Fruit fly (Drosophila melanogaster) whole organism, embryonic: ENCODE results near the gene bin.
A peak's percentile ranks its signal among the peaks of the same experiment; 100 is the strongest.

Source experiments
- Atf-2 ChIP-seq: fragments of 200-800 bp; sonication (Bioruptor generic); optimal IDR thresholded peaks from 2 replicates; lab custom pipeline; 2016; ENCODE audit warnings: missing biosample characterization, missing genetic modification characterization
- Bdp1 ChIP-seq: fragments of 200-800 bp; sonication (Bioruptor generic); optimal IDR thresholded peaks from 3 replicates; lab custom pipeline; 2016; ENCODE audit warnings: missing biosample characterization, missing genetic modification characterization
- CG10959 ChIP-seq: fragments of 200-800 bp; sonication (Bioruptor generic); IDR thresholded peaks from 2 replicates; pipeline ENCODE4 v1.3.6; 2022; ENCODE audit warnings: missing biosample characterization, missing genetic modification characterization
- CG11085 ChIP-seq: fragments of 200-800 bp; sonication (Bioruptor generic); IDR thresholded peaks from 2 replicates; pipeline ENCODE4 v1.3.6; 2022; ENCODE audit warnings: missing biosample characterization, missing genetic modification characterization
- CG11560 ChIP-seq: fragments of 200-800 bp; sonication (Bioruptor generic); IDR thresholded peaks from 3 replicates; pipeline ENCODE4 v1.3.6; 2022; ENCODE audit warnings: missing biosample characterization, missing genetic modification characterization
- CG13296 ChIP-seq: fragments of 200-800 bp; sonication (Bioruptor generic); optimal IDR thresholded peaks from 3 replicates; lab custom pipeline; 2018; ENCODE audit warnings: missing biosample characterization, mild to moderate bottlenecking, missing genetic modification characterization
- CG16815 ChIP-seq: fragments of 200-800 bp; sonication (Bioruptor generic); optimal IDR thresholded peaks from 3 replicates; lab custom pipeline; 2017; ENCODE audit warnings: missing biosample characterization, mild to moderate bottlenecking, missing genetic modification characterization
- CG17802 ChIP-seq: fragments of 200-800 bp; sonication (Bioruptor generic); optimal IDR thresholded peaks from 2 replicates; lab custom pipeline; 2018; ENCODE audit warnings: missing biosample characterization, mild to moderate bottlenecking, missing genetic modification characterization, moderate library complexity
- CG18599 ChIP-seq: fragments of 200-800 bp; sonication (Bioruptor generic); optimal IDR thresholded peaks from 3 replicates; lab custom pipeline; 2017; ENCODE audit warnings: missing biosample characterization, missing genetic modification characterization, mild to moderate bottlenecking, moderate library complexity, missing genetic modification reagents
- CG2202 ChIP-seq: fragments of 200-800 bp; sonication (Bioruptor generic); optimal IDR thresholded peaks from 2 replicates; lab custom pipeline; 2018; ENCODE audit warnings: missing biosample characterization, mild to moderate bottlenecking, missing genetic modification characterization
- CG3407 ChIP-seq: fragments of 200-800 bp; sonication (Bioruptor generic); optimal IDR thresholded peaks from 2 replicates; lab custom pipeline; 2018; ENCODE audit warnings: missing biosample characterization, mild to moderate bottlenecking, missing genetic modification characterization
- CG42726 ChIP-seq: fragments of 200-800 bp; sonication (Bioruptor generic); IDR thresholded peaks from 2 replicates; pipeline ENCODE4 v1.3.6; 2022; ENCODE audit warnings: missing biosample characterization, missing genetic modification characterization; ENCODE audit not compliant: partially characterized antibody
- CG43689 ChIP-seq: fragments of 200-800 bp; sonication (Bioruptor generic); IDR thresholded peaks from 2 replicates; pipeline ENCODE4 v1.3.6; 2022; ENCODE audit warnings: missing biosample characterization, missing genetic modification characterization
- CG6683 ChIP-seq: fragments of 200-800 bp; sonication (Bioruptor generic); optimal IDR thresholded peaks from 2 replicates; lab custom pipeline; 2017; ENCODE audit warnings: missing biosample characterization, mild to moderate bottlenecking, missing genetic modification characterization, missing genetic modification reagents
- CG6791 ChIP-seq: fragments of 200-800 bp; sonication (Bioruptor generic); IDR thresholded peaks from 3 replicates; pipeline ENCODE4 v1.3.6; 2022; ENCODE audit warnings: missing biosample characterization, missing genetic modification characterization; ENCODE audit not compliant: partially characterized antibody
- CG6854 ChIP-seq: fragments of 200-800 bp; sonication (Bioruptor generic); optimal IDR thresholded peaks from 3 replicates; lab custom pipeline; 2017; ENCODE audit warnings: missing biosample characterization, mild to moderate bottlenecking, missing genetic modification characterization
- CG7928 ChIP-seq: fragments of 200-800 bp; sonication (Bioruptor generic); optimal IDR thresholded peaks from 2 replicates; lab custom pipeline; 2017; ENCODE audit warnings: missing biosample characterization, mild to moderate bottlenecking, missing genetic modification characterization
- CG7963 ChIP-seq: fragments of 200-800 bp; sonication (Bioruptor generic); IDR thresholded peaks from 3 replicates; pipeline ENCODE4 v1.3.6; 2022; ENCODE audit warnings: missing biosample characterization, missing genetic modification characterization; ENCODE audit not compliant: partially characterized antibody
- CHES-1-like ChIP-seq: fragments of 200-800 bp; sonication (Bioruptor generic); optimal IDR thresholded peaks from 2 replicates; lab custom pipeline; 2016; ENCODE audit warnings: missing biosample characterization, missing genetic modification characterization
- Camta ChIP-seq: fragments of 200-800 bp; sonication (Bioruptor generic); optimal IDR thresholded peaks from 2 replicates; lab custom pipeline; 2016; ENCODE audit warnings: missing biosample characterization, missing genetic modification characterization
- CoRest ChIP-seq: fragments of 200-800 bp; sonication (Bioruptor generic); optimal IDR thresholded peaks from 3 replicates; lab custom pipeline; 2018; ENCODE audit warnings: missing biosample characterization, mild to moderate bottlenecking, missing genetic modification characterization, moderate library complexity
- Gsc ChIP-seq: fragments of 200-800 bp; sonication (Bioruptor generic); IDR thresholded peaks from 2 replicates; pipeline ENCODE4 v1.3.6; 2022; ENCODE audit warnings: missing biosample characterization, missing genetic modification characterization
- HmgD ChIP-seq: fragments of 200-800 bp; sonication (Bioruptor generic); optimal IDR thresholded peaks from 3 replicates; lab custom pipeline; 2016; ENCODE audit warnings: missing biosample characterization, missing genetic modification characterization
- HmgZ ChIP-seq: fragments of 200-800 bp; sonication (Bioruptor generic); optimal IDR thresholded peaks from 2 replicates; lab custom pipeline; 2018; ENCODE audit warnings: missing biosample characterization, mild to moderate bottlenecking, missing genetic modification characterization
- Hr3 ChIP-seq: fragments of 200-800 bp; sonication (Bioruptor generic); optimal IDR thresholded peaks from 3 replicates; lab custom pipeline; 2016; ENCODE audit warnings: missing biosample characterization, missing genetic modification characterization
- Lim3 ChIP-seq: fragments of 200-800 bp; sonication (Bioruptor generic); IDR thresholded peaks from 2 replicates; pipeline ENCODE4 v1.3.6; 2022; ENCODE audit warnings: missing biosample characterization, missing genetic modification characterization
- MTF-1 ChIP-seq: fragments of 200-800 bp; sonication (Bioruptor generic); optimal IDR thresholded peaks from 2 replicates; lab custom pipeline; 2018; ENCODE audit warnings: missing biosample characterization, mild to moderate bottlenecking, missing genetic modification characterization, borderline replicate concordance
- Med ChIP-seq: fragments of 200-800 bp; sonication (Bioruptor generic); peaks from one replicate; lab custom pipeline; 2016; ENCODE audit warnings: missing biosample characterization, missing genetic modification characterization, mild to moderate bottlenecking, inconsistent platforms, moderate library complexity
- Mes4 ChIP-seq: fragments of 200-800 bp; sonication (Bioruptor generic); optimal IDR thresholded peaks from 2 replicates; lab custom pipeline; 2016; ENCODE audit warnings: missing biosample characterization, missing genetic modification characterization
- Nf-YA ChIP-seq: fragments of 200-800 bp; sonication (Bioruptor generic); IDR thresholded peaks from 2 replicates; pipeline ENCODE4 v1.3.6; 2022; ENCODE audit warnings: missing biosample characterization, missing genetic modification characterization
- NfI ChIP-seq: fragments of 200-800 bp; sonication (Bioruptor generic); optimal IDR thresholded peaks from 3 replicates; lab custom pipeline; 2018; ENCODE audit warnings: missing biosample characterization, mild to moderate bottlenecking, missing genetic modification characterization, moderate library complexity
- Ptx1 ChIP-seq: fragments of 200-800 bp; sonication (Bioruptor generic); IDR thresholded peaks from 2 replicates; pipeline ENCODE4 v1.3.6; 2022; ENCODE audit warnings: missing biosample characterization, missing genetic modification characterization
- Ravus ChIP-seq: fragments of 200-800 bp; sonication (Bioruptor generic); IDR thresholded peaks from 2 replicates; pipeline ENCODE4 v1.3.6; 2022; ENCODE audit warnings: missing biosample characterization, missing genetic modification characterization
- Side ChIP-seq: fragments of 200-800 bp; sonication (Bioruptor generic); optimal IDR thresholded peaks from 2 replicates; lab custom pipeline; 2016; ENCODE audit warnings: missing biosample characterization, missing genetic modification characterization
- Vsx1 ChIP-seq: fragments of 200-800 bp; sonication (Bioruptor generic); optimal IDR thresholded peaks from 2 replicates; lab custom pipeline; 2017; ENCODE audit warnings: missing biosample characterization, mild to moderate bottlenecking, missing genetic modification characterization, missing genetic modification reagents
- al ChIP-seq: fragments of 200-800 bp; sonication (Bioruptor generic); IDR thresholded peaks from 2 replicates; pipeline ENCODE4 v1.3.6; 2022; ENCODE audit warnings: missing biosample characterization, missing genetic modification characterization
- chm ChIP-seq: fragments of 200-800 bp; sonication (Bioruptor generic); IDR thresholded peaks from 2 replicates; pipeline ENCODE4 v1.3.6; 2022; ENCODE audit warnings: missing biosample characterization, missing genetic modification characterization
- en ChIP-seq: fragments of 200-800 bp; sonication (Bioruptor generic); optimal IDR thresholded peaks from 2 replicates; lab custom pipeline; 2016; ENCODE audit warnings: missing biosample characterization, missing genetic modification characterization
- fd64A ChIP-seq: fragments of 200-800 bp; sonication (Bioruptor generic); optimal IDR thresholded peaks from 3 replicates; lab custom pipeline; 2018; ENCODE audit warnings: missing biosample characterization, mild to moderate bottlenecking, missing genetic modification characterization
- fru ChIP-seq: fragments of >200 bp; optimal IDR thresholded peaks from 2 replicates; lab custom pipeline; 2017
- grn ChIP-seq: fragments of 200-800 bp; sonication (Bioruptor generic); optimal IDR thresholded peaks from 3 replicates; lab custom pipeline; 2017; ENCODE audit warnings: missing biosample characterization, missing genetic modification characterization
- hbn ChIP-seq: fragments of 200-800 bp; sonication (Bioruptor generic); IDR thresholded peaks from 2 replicates; pipeline ENCODE4 v1.3.6; 2022; ENCODE audit warnings: missing biosample characterization, missing genetic modification characterization; ENCODE audit not compliant: partially characterized antibody
- inv ChIP-seq: fragments of 200-800 bp; sonication (Bioruptor generic); IDR thresholded peaks from 2 replicates; pipeline ENCODE4 v1.3.6; 2022; ENCODE audit warnings: missing biosample characterization, missing genetic modification characterization; ENCODE audit not compliant: partially characterized antibody
- lbe ChIP-seq: fragments of 200-800 bp; sonication (Bioruptor generic); optimal IDR thresholded peaks from 2 replicates; lab custom pipeline; 2016; ENCODE audit warnings: missing biosample characterization, mild to moderate bottlenecking, missing genetic modification characterization
- mam ChIP-seq: fragments of 200-800 bp; sonication (Bioruptor generic); optimal IDR thresholded peaks from 3 replicates; lab custom pipeline; 2016; ENCODE audit warnings: missing biosample characterization, missing genetic modification characterization
- mld ChIP-seq: fragments of 200-800 bp; sonication (Bioruptor generic); IDR thresholded peaks from 3 replicates; pipeline ENCODE4 v1.3.6; 2022; ENCODE audit warnings: missing biosample characterization, missing genetic modification characterization; ENCODE audit not compliant: partially characterized antibody
- pb ChIP-seq: fragments of 200-800 bp; sonication (Bioruptor generic); optimal IDR thresholded peaks from 3 replicates; lab custom pipeline; 2016; ENCODE audit warnings: missing biosample characterization, missing genetic modification characterization
- pnt ChIP-seq: fragments of 200-800 bp; sonication (Bioruptor generic); optimal IDR thresholded peaks from 3 replicates; lab custom pipeline; 2016; ENCODE audit warnings: missing biosample characterization, missing genetic modification characterization
- pum ChIP-seq: fragments of 200-800 bp; sonication (Bioruptor generic); optimal IDR thresholded peaks from 2 replicates; lab custom pipeline; 2016; ENCODE audit warnings: missing biosample characterization, missing genetic modification characterization
- ro ChIP-seq: fragments of 200-800 bp; sonication (Bioruptor generic); IDR thresholded peaks from 2 replicates; pipeline ENCODE4 v1.3.6; 2022; ENCODE audit warnings: missing biosample characterization, missing genetic modification characterization
- sima ChIP-seq: fragments of 200-800 bp; sonication (Bioruptor generic); optimal IDR thresholded peaks from 2 replicates; lab custom pipeline; 2016; ENCODE audit warnings: missing biosample characterization, missing genetic modification characterization
- tx ChIP-seq: fragments of 200-800 bp; sonication (Bioruptor generic); optimal IDR thresholded peaks from 2 replicates; lab custom pipeline; 2016; ENCODE audit warnings: missing biosample characterization, missing genetic modification characterization
- unc-4 ChIP-seq: fragments of 200-800 bp; sonication (Bioruptor generic); IDR thresholded peaks from 2 replicates; pipeline ENCODE4 v1.3.6; 2022; ENCODE audit warnings: missing biosample characterization, missing genetic modification characterization; ENCODE audit not compliant: partially characterized antibody

The bin gene

DNA sequence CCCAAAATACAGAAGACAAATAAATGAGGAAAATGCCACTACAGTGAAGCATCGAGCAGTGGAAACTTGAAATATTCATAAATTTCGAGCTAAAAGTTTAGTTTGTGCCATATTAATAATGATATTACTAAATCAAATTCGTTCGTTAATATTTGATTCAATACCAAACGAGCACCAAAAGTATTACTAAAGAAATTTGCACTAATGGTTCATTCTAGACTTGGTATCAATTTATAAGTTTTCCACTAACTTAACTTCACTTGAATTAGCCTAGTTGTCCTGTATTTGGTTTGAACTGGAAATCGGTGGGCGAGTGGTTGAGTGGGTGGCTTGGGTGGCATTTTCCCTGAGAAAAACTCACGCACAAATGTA lies 46.5 kb upstream of the bin start (continued):
- TF ChIP-seq hbn (GFP tag; lab: Robert Waterston, UW) (no peak), Camta (no peak), fru (lab: Kevin White, UChicago) (no peak), sima (GFP tag; lab: Kevin White, UChicago) (no peak), CG11560 (tag; lab: Robert Waterston, UW) (no peak), HmgZ (tag; lab: Kevin White, UChicago) (no peak), pum (no peak), CG6683 (GFP tag; lab: Kevin White, UChicago) (no peak), CHES-1-like (GFP tag; lab: Kevin White, UChicago) (no peak), mld (no peak), CG11085 (GFP tag; lab: Robert Waterston, UW) (no peak), tx (GFP tag; lab: Kevin White, UChicago) (no peak), Atf-2 (GFP tag; lab: Kevin White, UChicago) (no peak), lbe (no peak), CG7928 (GFP tag; lab: Kevin White, UChicago) (no peak), CG16815 (no peak), CG13296 (peak; percentile 10), inv (GFP tag; lab: Robert Waterston, UW) (no peak), NfI (GFP tag; lab: Kevin White, UChicago) (peak; percentile 13), CG6854 (GFP tag; lab: Kevin White, UChicago) (no peak), pnt (GFP tag; lab: Kevin White, UChicago) (no peak), CG7963 (no peak), ro (GFP tag; lab: Robert Waterston, UW) (no peak), unc-4 (GFP tag; lab: Robert Waterston, UW) (no peak), CG43689 (GFP tag; lab: Robert Waterston, UW) (no peak), pb (GFP tag; lab: Kevin White, UChicago) (no peak), Nf-YA (GFP tag; lab: Robert Waterston, UW) (no peak), Med (GFP tag; lab: Kevin White, UChicago) (peak; percentile 76), CG10959 (GFP tag; lab: Robert Waterston, UW) (no peak), mam (GFP tag; lab: Kevin White, UChicago) (peak; percentile 32), CG42726 (no peak), Ptx1 (GFP tag; lab: Robert Waterston, UW) (no peak), Ravus (GFP tag; lab: Robert Waterston, UW) (no peak), chm (GFP tag; lab: Robert Waterston, UW) (no peak), Lim3 (GFP tag; lab: Robert Waterston, UW) (no peak), grn (no peak), al (GFP tag; lab: Robert Waterston, UW) (no peak), CG17802 (no peak), en (GFP tag; lab: Kevin White, UChicago) (no peak), CG3407 (GFP tag; lab: Kevin White, UChicago) (no peak), CG6791 (no peak), fd64A (GFP tag; lab: Kevin White, UChicago) (no peak), Hr3 (GFP tag; lab: Kevin White, UChicago) (no peak), Gsc (GFP tag; lab: Robert Waterston, UW) (no peak), Mes4 (GFP tag; lab: Kevin White, UChicago) (no peak), Side (GFP tag; lab: Kevin White, UChicago) (no peak), Vsx1 (GFP tag; lab: Kevin White, UChicago) (no peak), CG2202 (tag; lab: Kevin White, UChicago) (no peak), MTF-1 (no peak), HmgD (no peak), CoRest (tag; lab: Kevin White, UChicago) (peak; percentile 28), CG18599 (no peak), Bdp1 (GFP tag; lab: Kevin White, UChicago) (no peak)
